Worm (Caenorhabditis elegans): ENCODE data around the gene srw-124.

ce11 chrV:3011394-3011793 is 35.0 kb downstream of the srw-124 start, which contains the start of gene srw-135:
- no peak for TF ChIP-seq B0310.2 (tag; optimal IDR thresholded peaks at IDR 0.05)
- TF ChIP-seq ama-1 (optimal IDR thresholded peaks at IDR 0.05), result no peak
- TF ChIP-seq F13C5.2 (tag; optimal IDR thresholded peaks at IDR 0.05), result no peak
- no peak for TF ChIP-seq aly-1 (tag; optimal IDR thresholded peaks at IDR 0.05)
- no peak for TF ChIP-seq tbx-11 (GFP tag; IDR thresholded peaks at IDR 0.05)
- TF ChIP-seq sea-1 (GFP tag; conservative IDR thresholded peaks at IDR 0.05), result no peak
- no peak for TF ChIP-seq flt-1 (GFP tag; IDR thresholded peaks at IDR 0.05)
- no peak for TF ChIP-seq hnd-1 (tag; optimal IDR thresholded peaks at IDR 0.05)
- no peak for TF ChIP-seq tbx-37 (GFP tag; conservative IDR thresholded peaks at IDR 0.05)
- TF ChIP-seq hmbx-1 (tag; optimal IDR thresholded peaks at IDR 0.05), result no peak
- no peak for TF ChIP-seq pes-1 (GFP tag; IDR thresholded peaks at IDR 0.05)
- no peak for TF ChIP-seq ceh-13 (GFP tag; optimal IDR thresholded peaks at IDR 0.05)
